Worm (Caenorhabditis elegans): ENCODE measurements around the gene R155.5.

Gene R155.5

ce11 chrIII:1939625-1939988 is 30.7 kb downstream of the R155.5 start (continued):
- TF ChIP-seq ces-1 (GFP tag; optimal IDR thresholded peaks at IDR 0.05) (no peak), aly-2 (tag; optimal IDR thresholded peaks at IDR 0.05) (peak; percentile 66), zag-1 (tag; optimal IDR thresholded peaks at IDR 0.05) (no peak), lin-35 (GFP tag; optimal IDR thresholded peaks at IDR 0.05) (no peak), nhr-90 (tag; optimal IDR thresholded peaks at IDR 0.05; ENCODE audit: poor library complexity) (no peak), snpc-4 (tag; optimal IDR thresholded peaks at IDR 0.05) (no peak), mef-2 (tag; optimal IDR thresholded peaks at IDR 0.05) (no peak), unc-130 (tag; optimal IDR thresholded peaks at IDR 0.05) (no peak), mab-9 (GFP tag; IDR thresholded peaks at IDR 0.05) (no peak), nhr-71 (tag; optimal IDR thresholded peaks at IDR 0.05) (no peak), C16A3.4 (tag; optimal IDR thresholded peaks at IDR 0.05) (no peak), jun-1 (tag; optimal IDR thresholded peaks at IDR 0.05) (no peak), lin-14 (GFP tag; optimal IDR thresholded peaks at IDR 0.05) (no peak)

DNA sequence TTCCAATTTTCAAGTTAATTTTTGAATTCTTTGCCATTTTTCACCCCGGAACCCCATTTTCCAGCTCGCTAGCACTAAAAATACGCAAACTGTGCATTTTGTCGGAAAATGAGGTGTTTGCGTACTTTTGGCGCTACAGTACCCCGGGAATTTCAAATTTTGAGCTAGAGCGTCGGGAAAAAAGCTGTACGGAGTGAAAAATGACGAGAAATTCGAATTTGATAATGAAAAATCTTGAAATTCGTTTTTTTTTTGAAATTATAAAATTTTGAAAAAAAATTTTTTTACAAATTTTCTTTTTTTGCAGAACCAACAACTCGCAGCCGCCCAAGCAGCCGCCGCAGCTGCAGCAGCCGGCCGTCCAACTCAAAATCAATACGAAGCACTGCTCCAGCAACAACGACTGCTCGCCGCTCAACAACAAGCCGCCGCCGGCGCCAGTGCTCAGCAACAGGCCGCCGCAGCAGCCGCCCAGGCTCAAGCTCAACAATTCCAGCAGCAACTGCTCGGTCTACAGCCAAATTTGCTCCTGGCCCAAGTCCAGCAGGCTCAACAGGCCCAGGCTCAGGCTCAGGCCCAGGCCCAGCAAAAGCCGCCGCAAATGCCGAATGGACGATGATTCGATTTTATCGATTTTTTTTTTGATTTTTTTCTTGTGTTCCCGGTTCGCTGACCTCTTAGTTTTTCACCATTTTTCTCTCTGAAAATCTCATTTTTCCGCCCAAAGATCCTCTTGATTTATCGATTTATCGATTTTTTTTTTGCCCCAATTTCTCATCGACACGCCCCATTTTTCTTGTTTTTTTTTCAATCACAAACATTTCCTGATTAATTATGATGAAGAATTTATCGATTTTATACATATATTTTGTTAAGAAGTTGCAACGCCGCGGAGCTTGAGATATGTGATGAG is 31.4 kb downstream of the R155.5 start:
- TF ChIP-seq lsy-2 (tag; optimal IDR thresholded peaks at IDR 0.05), result peak; percentile 55 to 58
- TF ChIP-seq egl-27 (tag; optimal IDR thresholded peaks at IDR 0.05), result no peak
- no peak for TF ChIP-seq efl-1 (optimal IDR thresholded peaks at IDR 0.05)
- TF ChIP-seq efl-1 (GFP tag; optimal IDR thresholded peaks at IDR 0.05 in 1 of 2), result peak in 1 of 2 experiments; percentile 77
- no peak for TF ChIP-seq nhr-20 (tag; optimal IDR thresholded peaks at IDR 0.05)
- no peak for TF ChIP-seq alr-1 (tag; optimal IDR thresholded peaks at IDR 0.05; ENCODE audit: borderline replicate concordance)
- no peak for TF ChIP-seq hpl-2 (GFP tag; optimal IDR thresholded peaks at IDR 0.05)
- TF ChIP-seq ceh-8 (GFP tag; optimal IDR thresholded peaks at IDR 0.05), result peak; percentile 0
- TF ChIP-seq nhr-85 (tag), result peak; percentile 61

DNA sequence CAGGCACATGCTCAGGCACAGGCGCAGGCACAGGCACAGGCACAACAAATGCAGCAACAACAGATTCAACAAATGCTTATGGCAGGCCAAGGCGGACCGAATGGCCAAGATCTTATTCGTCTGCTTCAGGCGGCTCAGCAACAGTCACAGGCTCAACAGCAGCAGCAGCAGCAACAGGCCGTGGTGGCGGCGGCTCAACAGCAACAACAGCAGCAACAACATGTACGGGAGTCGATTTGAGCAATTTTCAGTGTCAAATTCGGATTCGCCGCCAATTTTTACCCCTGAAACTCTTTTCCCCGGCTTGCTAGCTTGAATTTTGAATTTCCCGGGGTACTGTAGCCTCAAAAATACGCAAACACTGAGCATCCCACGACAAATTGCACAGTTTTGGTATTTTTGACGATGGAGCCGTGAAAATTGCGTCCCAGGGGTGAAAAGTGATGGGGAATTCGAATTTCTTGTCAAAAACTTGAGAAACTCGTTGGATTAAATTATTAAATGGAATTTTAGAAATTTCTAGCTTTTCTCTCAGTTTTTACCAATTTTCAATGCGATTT is 32.4 kb downstream of the R155.5 start:
- TF ChIP-seq sox-4 (tag; optimal IDR thresholded peaks at IDR 0.05) (no peak), sptf-1 (tag; optimal IDR thresholded peaks at IDR 0.05) (no peak), lsy-2 (tag; optimal IDR thresholded peaks at IDR 0.05) (peak; percentile 34 to 59), hlh-17 (GFP tag; optimal IDR thresholded peaks at IDR 0.05; ENCODE audit: borderline replicate concordance) (no peak), ama-1 (optimal IDR thresholded peaks at IDR 0.05) (no peak), lin-15B (tag; optimal IDR thresholded peaks at IDR 0.05) (no peak), aha-1 (tag; optimal IDR thresholded peaks at IDR 0.05) (no peak), nhr-84 (tag; optimal IDR thresholded peaks at IDR 0.05) (no peak), nhr-28 (tag; optimal IDR thresholded peaks at IDR 0.05) (no peak), nhr-85 (tag) (peak; percentile 17), mab-9 (GFP tag; IDR thresholded peaks at IDR 0.05) (no peak), efl-1 (optimal IDR thresholded peaks at IDR 0.05) (no peak), efl-1 (GFP tag; optimal IDR thresholded peaks at IDR 0.05 in 1 of 2) (peak in 1 of 2 experiments; percentile 92), snu-23 (GFP tag; optimal IDR thresholded peaks at IDR 0.05) (no peak), lin-13 (GFP tag; optimal IDR thresholded peaks at IDR 0.05) (peak; percentile 70), irx-1 (tag; optimal IDR thresholded peaks at IDR 0.05) (no peak)

DNA sequence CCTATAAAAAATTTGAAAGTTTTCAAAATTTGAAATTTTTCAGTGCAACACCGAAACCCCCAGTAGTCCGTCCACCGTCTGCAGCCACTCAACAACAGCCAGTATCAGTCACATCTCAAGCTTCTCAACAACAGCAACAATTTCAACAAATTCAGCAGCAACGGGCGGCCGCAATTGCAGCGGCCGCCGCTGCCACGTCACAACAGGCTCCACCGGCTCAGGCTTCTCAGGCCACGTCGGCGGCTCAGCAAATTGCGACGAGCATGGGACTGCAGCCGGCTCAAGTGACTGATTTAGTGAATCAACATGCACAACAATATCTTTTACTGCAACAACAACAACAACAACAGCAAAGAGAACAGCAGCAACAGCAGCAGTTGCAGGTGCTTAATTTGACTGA is 36.2 kb downstream of the R155.5 start:
- TF ChIP-seq fkh-4 (tag; optimal IDR thresholded peaks at IDR 0.05; ENCODE audit: borderline replicate concordance), result no peak
- no peak for TF ChIP-seq mab-9 (GFP tag; IDR thresholded peaks at IDR 0.05)
- no peak for TF ChIP-seq egl-13 (tag; optimal IDR thresholded peaks at IDR 0.05)
- no peak for TF ChIP-seq tbx-2 (tag; optimal IDR thresholded peaks at IDR 0.05)
- no peak for TF ChIP-seq nhr-237 (tag; optimal IDR thresholded peaks at IDR 0.05)
- no peak for TF ChIP-seq rnt-1 (tag; optimal IDR thresholded peaks at IDR 0.05)
